Fruit fly (Drosophila melanogaster): ENCODE data around the gene Zip71B.

Gene Zip71B

DNA sequence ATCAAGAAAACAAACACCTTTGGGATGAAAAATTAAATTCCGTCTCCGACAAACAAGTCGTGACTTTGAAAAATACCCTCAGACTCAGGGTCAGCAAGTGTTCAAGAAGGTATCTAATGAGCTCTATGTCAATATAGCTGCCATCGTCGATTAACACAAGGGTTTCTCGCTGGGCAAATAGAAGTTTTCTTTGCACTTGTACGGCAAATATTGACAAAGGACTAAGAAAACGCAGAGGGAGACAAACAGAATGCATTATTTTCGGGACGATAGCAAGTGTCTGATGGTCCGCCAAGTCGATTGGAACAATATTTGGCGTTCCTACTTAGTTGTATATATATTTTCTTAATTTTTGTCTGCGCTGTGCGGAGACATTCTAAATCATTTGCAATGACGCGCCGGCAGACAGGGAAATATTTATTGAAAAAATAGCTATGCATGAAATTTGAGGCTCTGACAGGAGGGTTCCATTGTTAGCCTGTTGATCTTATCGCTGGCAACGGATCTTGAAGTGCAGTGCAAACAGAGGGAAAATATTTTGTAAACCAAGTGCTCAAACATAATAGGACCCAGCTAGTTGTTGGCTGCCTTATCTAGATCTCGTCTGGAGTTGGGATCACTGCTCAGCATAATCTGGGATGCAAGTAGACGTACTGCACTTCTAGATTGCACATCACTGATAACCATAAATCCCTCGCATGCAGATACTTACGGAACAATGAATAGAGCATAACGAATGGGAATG, 35.6 kb upstream of the Zip71B start (continued):
- TF ChIP-seq CG6854 (GFP tag; optimal IDR thresholded peaks at IDR 0.05) (no peak), chn (GFP tag; optimal IDR thresholded peaks at IDR 0.05) (peak; percentile 15), pnt (GFP tag; optimal IDR thresholded peaks at IDR 0.05) (no peak), pan (optimal IDR thresholded peaks at IDR 0.05) (no peak), pan (GFP tag; optimal IDR thresholded peaks at IDR 0.05 in 1 of 2, IDR thresholded peaks at IDR 0.05 in 1 of 2) (no peak), caup (GFP tag; optimal IDR thresholded peaks at IDR 0.05; ENCODE audit: severe bottlenecking) (no peak), prd (optimal IDR thresholded peaks at IDR 0.05) (no peak), prd (GFP tag; IDR thresholded peaks at IDR 0.05) (peak; percentile 55; the same call in 2 of the 3 replicates), unc-4 (GFP tag; IDR thresholded peaks at IDR 0.05; ENCODE audit: partially characterized antibody) (no peak), CG4282 (GFP tag; optimal IDR thresholded peaks at IDR 0.05) (no peak), Bgb (GFP tag; IDR thresholded peaks at IDR 0.05; ENCODE audit: partially characterized antibody) (no peak), Side (GFP tag; optimal IDR thresholded peaks at IDR 0.05) (peak; percentile 59), Sry-β (GFP tag; optimal IDR thresholded peaks at IDR 0.05) (no peak), sim (GFP tag; IDR thresholded peaks at IDR 0.05) (no peak), Kr (GFP tag; optimal IDR thresholded peaks at IDR 0.05) (peak; percentile 98), ash1 (GFP tag; optimal IDR thresholded peaks at IDR 0.05) (no peak), CG18764 (GFP tag; optimal IDR thresholded peaks at IDR 0.05) (peak; percentile 35), crc (GFP tag; optimal IDR thresholded peaks at IDR 0.05) (no peak), hbn (GFP tag; IDR thresholded peaks at IDR 0.05; ENCODE audit: partially characterized antibody) (no peak), trem (tag; optimal IDR thresholded peaks at IDR 0.05) (peak; percentile 42), NK7.1 (GFP tag; optimal IDR thresholded peaks at IDR 0.05) (peak; percentile 26), CG5245 (GFP tag; optimal IDR thresholded peaks at IDR 0.05) (no peak), CG11723 (GFP tag; optimal IDR thresholded peaks at IDR 0.05) (peak; percentile 39), CG10267 (tag; optimal IDR thresholded peaks at IDR 0.05) (peak; percentile 50), Spps (tag; optimal IDR thresholded peaks at IDR 0.05) (no peak), nerfin-2 (GFP tag; IDR thresholded peaks at IDR 0.05; ENCODE audit: partially characterized antibody) (no peak), exex (tag; optimal IDR thresholded peaks at IDR 0.05) (no peak), HHEX (GFP tag; optimal IDR thresholded peaks at IDR 0.05) (no peak), p53 (GFP tag; optimal IDR thresholded peaks at IDR 0.05) (no peak), Hr3 (GFP tag; optimal IDR thresholded peaks at IDR 0.05) (no peak), CG1602 (GFP tag; optimal IDR thresholded peaks at IDR 0.05) (peak; percentile 39), cwo (GFP tag; optimal IDR thresholded peaks at IDR 0.05) (no peak), CG2202 (tag; optimal IDR thresholded peaks at IDR 0.05) (peak; percentile 80), Dp (GFP tag; optimal IDR thresholded peaks at IDR 0.05) (no peak), CG4424 (GFP tag; optimal IDR thresholded peaks at IDR 0.05) (peak; percentile 29), CG13424 (tag; optimal IDR thresholded peaks at IDR 0.05) (no peak), CG3847 (GFP tag; IDR thresholded peaks at IDR 0.05) (no peak), CG14050 (GFP tag; IDR thresholded peaks at IDR 0.05) (no peak), CG18476 (GFP tag; optimal IDR thresholded peaks at IDR 0.05) (no peak), Max (GFP tag; optimal IDR thresholded peaks at IDR 0.05) (no peak), eyg (GFP tag; optimal IDR thresholded peaks at IDR 0.05) (no peak), CG11456 (GFP tag; IDR thresholded peaks at IDR 0.05) (no peak), CG30403 (GFP tag; optimal IDR thresholded peaks at IDR 0.05) (no peak), CG11085 (GFP tag; IDR thresholded peaks at IDR 0.05) (no peak), twi (tag; optimal IDR thresholded peaks at IDR 0.05) (peak; percentile 33), D (optimal IDR thresholded peaks at IDR 0.05) (peak; percentile 65), D (GFP tag; optimal IDR thresholded peaks at IDR 0.05) (peak; percentile 47), CG34224 (GFP tag; IDR thresholded peaks at IDR 0.05; ENCODE audit: partially characterized antibody) (no peak), yki (optimal IDR thresholded peaks at IDR 0.05) (no peak), HmgD (GFP tag; optimal IDR thresholded peaks at IDR 0.05) (no peak), CG6254 (GFP tag; optimal IDR thresholded peaks at IDR 0.05) (peak; percentile 50)
